Fruit fly (Drosophila melanogaster) whole organism, prepupa: Measurements from ENCODE around the gene CG46426.
A peak's percentile ranks its signal among the peaks of the same experiment; 100 is the strongest.

ENCODE experiments used
- CG10631 ChIP-seq: fragments of 200-800 bp; sonication (Bioruptor generic); optimal IDR thresholded peaks from 2 replicates; lab custom pipeline; 2016; ENCODE audit warnings: missing biosample characterization, missing genetic modification characterization
- CG10669 ChIP-seq: fragments of 200-800 bp; sonication (Bioruptor generic); optimal IDR thresholded peaks from 3 replicates; lab custom pipeline; 2018; ENCODE audit warnings: missing biosample characterization, mild to moderate bottlenecking, missing genetic modification characterization, moderate library complexity
- CG11294 ChIP-seq: fragments of 200-800 bp; sonication (Bioruptor generic); IDR thresholded peaks from 2 replicates; pipeline ENCODE4 v1.3.6; 2022; ENCODE audit warnings: missing biosample characterization, missing genetic modification characterization
- CG15336 ChIP-seq: fragments of 200-800 bp; sonication (Bioruptor generic); IDR thresholded peaks from 2 replicates; pipeline ENCODE4 v1.3.6; 2022; ENCODE audit warnings: missing biosample characterization, missing genetic modification characterization
- CG16779 ChIP-seq: fragments of 200-800 bp; sonication (Bioruptor generic); optimal IDR thresholded peaks from 3 replicates; lab custom pipeline; 2017; ENCODE audit warnings: missing biosample characterization, mild to moderate bottlenecking, missing genetic modification characterization
- CG3032 ChIP-seq: fragments of 200-800 bp; optimal IDR thresholded peaks from 2 replicates; lab custom pipeline; 2019; ENCODE audit warnings: missing biosample characterization, mild to moderate bottlenecking, missing genetic modification characterization, moderate library complexity
- CG34406 ChIP-seq: fragments of 200-800 bp; sonication (Bioruptor generic); optimal IDR thresholded peaks from 3 replicates; lab custom pipeline; 2016; ENCODE audit warnings: missing biosample characterization, missing genetic modification characterization
- CG3919 ChIP-seq: fragments of 200-800 bp; sonication (Bioruptor generic); optimal IDR thresholded peaks from 3 replicates; lab custom pipeline; 2016; ENCODE audit warnings: missing biosample characterization, missing genetic modification characterization
- CG4318 ChIP-seq: fragments of 200-800 bp; sonication (Bioruptor generic); optimal IDR thresholded peaks from 3 replicates; lab custom pipeline; 2017; ENCODE audit warnings: missing biosample characterization, mild to moderate bottlenecking, missing genetic modification characterization
- CG6163 ChIP-seq: fragments of 200-800 bp; sonication (Bioruptor generic); IDR thresholded peaks from 3 replicates; pipeline ENCODE4 v1.3.6; 2022; ENCODE audit warnings: missing biosample characterization, missing genetic modification characterization
- CG6276 ChIP-seq: fragments of 200-800 bp; sonication (Bioruptor generic); optimal IDR thresholded peaks from 2 replicates; lab custom pipeline; 2017; ENCODE audit warnings: missing biosample characterization, mild to moderate bottlenecking, missing genetic modification characterization
- CG6854 ChIP-seq: fragments of 200-800 bp; sonication (Bioruptor generic); optimal IDR thresholded peaks from 2 replicates; lab custom pipeline; 2017; ENCODE audit warnings: missing biosample characterization, mild to moderate bottlenecking, missing genetic modification characterization
- CG7368 ChIP-seq: fragments of 200-800 bp; sonication (Bioruptor generic); optimal IDR thresholded peaks from 3 replicates; lab custom pipeline; 2016; ENCODE audit warnings: missing biosample characterization, missing genetic modification characterization
- CG8119 ChIP-seq: fragments of 200-800 bp; sonication (Bioruptor generic); IDR thresholded peaks from 3 replicates; pipeline ENCODE4 v1.3.6; 2022; ENCODE audit warnings: missing biosample characterization, missing genetic modification characterization
- CG8319 ChIP-seq: fragments of 200-800 bp; sonication (Bioruptor generic); optimal IDR thresholded peaks from 3 replicates; lab custom pipeline; 2016; ENCODE audit warnings: missing biosample characterization, missing genetic modification characterization
- CG9139 ChIP-seq: fragments of 200-800 bp; sonication (Bioruptor generic); optimal IDR thresholded peaks from 3 replicates; lab custom pipeline; 2017; ENCODE audit warnings: missing biosample characterization, mild to moderate bottlenecking, missing genetic modification characterization
- Eip75B ChIP-seq: fragments of 200-800 bp; sonication (Bioruptor generic); optimal IDR thresholded peaks from 3 replicates; lab custom pipeline; 2016; ENCODE audit warnings: missing biosample characterization, missing genetic modification characterization
- Eip78C ChIP-seq: fragments of 200-800 bp; sonication (Bioruptor generic); peaks from one replicate; lab custom pipeline; 2016; ENCODE audit warnings: missing biosample characterization, missing genetic modification characterization
- Eip93F ChIP-seq: fragments of 200-800 bp; sonication (Bioruptor generic); optimal IDR thresholded peaks from 2 replicates; lab custom pipeline; 2016; ENCODE audit warnings: missing biosample characterization, mild to moderate bottlenecking, missing genetic modification characterization
- Ets96B ChIP-seq: fragments of 200-800 bp; optimal IDR thresholded peaks from 2 replicates; lab custom pipeline; 2019; ENCODE audit warnings: missing biosample characterization, mild to moderate bottlenecking, missing genetic modification characterization, moderate library complexity
- Gug ChIP-seq: fragments of 200-800 bp; sonication (Bioruptor generic); IDR thresholded peaks from 2 replicates; pipeline ENCODE4 v1.3.6; 2022; ENCODE audit warnings: missing biosample characterization, missing genetic modification characterization
- Hr38 ChIP-seq: sonication (Bioruptor generic); optimal IDR thresholded peaks from 2 replicates; lab custom pipeline; 2016; ENCODE audit warnings: missing biosample characterization, missing genetic modification characterization
- Hr4 ChIP-seq: fragments of 200-800 bp; sonication (Bioruptor generic); optimal IDR thresholded peaks from 3 replicates; lab custom pipeline; 2016; ENCODE audit warnings: missing biosample characterization, missing genetic modification characterization
- Lpt ChIP-seq: fragments of 200-800 bp; sonication (Bioruptor generic); optimal IDR thresholded peaks from 3 replicates; lab custom pipeline; 2016; ENCODE audit warnings: missing biosample characterization, missing genetic modification characterization
- Met ChIP-seq: fragments of 200-800 bp; sonication (Bioruptor generic); optimal IDR thresholded peaks from 3 replicates; lab custom pipeline; 2016; ENCODE audit warnings: missing biosample characterization, missing genetic modification characterization
- Sox102F ChIP-seq: fragments of 200-800 bp; sonication (Bioruptor generic); optimal IDR thresholded peaks from 2 replicates; lab custom pipeline; 2016; ENCODE audit warnings: missing biosample characterization, mild to moderate bottlenecking, missing genetic modification characterization
- Sox14 ChIP-seq: fragments of 200-800 bp; sonication (Bioruptor generic); optimal IDR thresholded peaks from 3 replicates; lab custom pipeline; 2016; ENCODE audit warnings: missing biosample characterization, missing genetic modification characterization
- achi ChIP-seq: fragments of 200-800 bp; sonication (Bioruptor generic); optimal IDR thresholded peaks from 3 replicates; lab custom pipeline; 2016; ENCODE audit warnings: missing biosample characterization, missing genetic modification characterization
- acj6 ChIP-seq: fragments of 200-800 bp; sonication (Bioruptor generic); optimal IDR thresholded peaks from 3 replicates; lab custom pipeline; 2016; ENCODE audit warnings: missing biosample characterization, missing genetic modification characterization
- cyc ChIP-seq: fragments of 200-800 bp; sonication (Bioruptor generic); optimal IDR thresholded peaks from 3 replicates; lab custom pipeline; 2016; ENCODE audit warnings: missing biosample characterization, missing genetic modification characterization
- dac ChIP-seq: fragments of 200-800 bp; sonication (Bioruptor generic); optimal IDR thresholded peaks from 2 replicates; lab custom pipeline; 2017; ENCODE audit warnings: missing biosample characterization, mild to moderate bottlenecking, missing genetic modification characterization
- dsx ChIP-seq: fragments of 200-800 bp; optimal IDR thresholded peaks from 3 replicates; lab custom pipeline; 2019; ENCODE audit warnings: missing biosample characterization, mild to moderate bottlenecking, missing genetic modification characterization, moderate library complexity; ENCODE audit not compliant: poor library complexity, severe bottlenecking
- eg ChIP-seq: fragments of 200-800 bp; sonication (Bioruptor generic); IDR thresholded peaks from 3 replicates; pipeline ENCODE4 v1.3.6; 2022; ENCODE audit warnings: missing biosample characterization, missing genetic modification characterization
- esn ChIP-seq: fragments of 200-800 bp; sonication (Bioruptor generic); optimal IDR thresholded peaks from 2 replicates; lab custom pipeline; 2016; ENCODE audit warnings: missing biosample characterization, mild to moderate bottlenecking, missing genetic modification characterization, moderate library complexity
- fd59A ChIP-seq: fragments of 200-800 bp; sonication (Bioruptor generic); optimal IDR thresholded peaks from 2 replicates; lab custom pipeline; 2017; ENCODE audit warnings: missing biosample characterization, mild to moderate bottlenecking, missing genetic modification characterization, missing genetic modification reagents
- lz ChIP-seq: fragments of 200-800 bp; sonication (Bioruptor generic); optimal IDR thresholded peaks from 3 replicates; lab custom pipeline; 2016; ENCODE audit warnings: missing biosample characterization, missing genetic modification characterization
- net ChIP-seq: fragments of 200-800 bp; sonication (Bioruptor generic); optimal IDR thresholded peaks from 3 replicates; lab custom pipeline; 2016; ENCODE audit warnings: missing biosample characterization, missing genetic modification characterization
- pdm3 ChIP-seq: fragments of 200-800 bp; sonication (Bioruptor generic); optimal IDR thresholded peaks from 3 replicates; lab custom pipeline; 2016; ENCODE audit warnings: missing biosample characterization, missing genetic modification characterization
- salr ChIP-seq, 2 experiments: fragments of 200-800 bp; sonication (Bioruptor generic); optimal IDR thresholded peaks; 3 replicates each; lab custom pipeline; 2016 to 2018; ENCODE audit warnings: missing biosample characterization in 2 of 2, missing genetic modification characterization in 2 of 2, mild to moderate bottlenecking in 1 of 2
- spab ChIP-seq: fragments of 200-800 bp; sonication (Bioruptor generic); optimal IDR thresholded peaks from 2 replicates; lab custom pipeline; 2017; ENCODE audit warnings: missing biosample characterization, mild to moderate bottlenecking, missing genetic modification characterization, missing genetic modification reagents
- ss ChIP-seq, 2 experiments: fragments of 200-800 bp; sonication (Bioruptor generic); optimal IDR thresholded peaks; 2 replicates in 1 of 2; 3 replicates in 1 of 2; lab custom pipeline; 2017 to 2018; ENCODE audit warnings: mild to moderate bottlenecking in 2 of 2, missing biosample characterization in 2 of 2, missing genetic modification characterization in 2 of 2, moderate library complexity in 1 of 2
- svp ChIP-seq: fragments of 200-800 bp; sonication (Bioruptor generic); peaks from one replicate; lab custom pipeline; 2016; ENCODE audit warnings: missing biosample characterization, missing genetic modification characterization
- topi ChIP-seq: fragments of 200-800 bp; sonication (Bioruptor generic); optimal IDR thresholded peaks from 3 replicates; lab custom pipeline; 2016; ENCODE audit warnings: missing biosample characterization, missing genetic modification characterization
- vri ChIP-seq: fragments of 200-800 bp; sonication (Bioruptor generic); optimal IDR thresholded peaks from 3 replicates; lab custom pipeline; 2016; ENCODE audit warnings: missing biosample characterization, mild to moderate bottlenecking, missing genetic modification characterization

Gene CG46426

dm6 chr2L:11806701-11807674 lies 35.6 kb upstream of the CG46426 start (continued):
- TF ChIP-seq ss (GFP tag; optimal IDR thresholded peaks at IDR 0.05; lab: Kevin White, UChicago) (peak; percentile 91 to 97), Sox14 (GFP tag; lab: Kevin White, UChicago) (peak; percentile 92), topi (GFP tag; lab: Kevin White, UChicago) (no peak), CG7368 (GFP tag; lab: Kevin White, UChicago) (peak; percentile 52), Hr4 (GFP tag; lab: Kevin White, UChicago) (no peak), achi (GFP tag; lab: Kevin White, UChicago) (peak; percentile 54), CG8119 (GFP tag; lab: Robert Waterston, UW) (no peak; the same call in 1 of the 3 replicates), Hr38 (GFP tag; lab: Kevin White, UChicago) (no peak), Sox102F (peak; percentile 70), Gug (peak; percentile 54), dac (GFP tag; lab: Kevin White, UChicago) (peak; percentile 63), Lpt (GFP tag; lab: Kevin White, UChicago) (peak; percentile 93), CG4318 (GFP tag; lab: Kevin White, UChicago) (peak; percentile 21), CG10669 (GFP tag; lab: Kevin White, UChicago) (peak; percentile 71), CG11294 (GFP tag; lab: Robert Waterston, UW) (peak; percentile 59), Eip75B (GFP tag; lab: Kevin White, UChicago) (peak; percentile 58), spab (GFP tag; lab: Kevin White, UChicago) (peak; percentile 82), cyc (no peak)
- TF ChIP-seq, all 60 proteins: peak for 47

DNA sequence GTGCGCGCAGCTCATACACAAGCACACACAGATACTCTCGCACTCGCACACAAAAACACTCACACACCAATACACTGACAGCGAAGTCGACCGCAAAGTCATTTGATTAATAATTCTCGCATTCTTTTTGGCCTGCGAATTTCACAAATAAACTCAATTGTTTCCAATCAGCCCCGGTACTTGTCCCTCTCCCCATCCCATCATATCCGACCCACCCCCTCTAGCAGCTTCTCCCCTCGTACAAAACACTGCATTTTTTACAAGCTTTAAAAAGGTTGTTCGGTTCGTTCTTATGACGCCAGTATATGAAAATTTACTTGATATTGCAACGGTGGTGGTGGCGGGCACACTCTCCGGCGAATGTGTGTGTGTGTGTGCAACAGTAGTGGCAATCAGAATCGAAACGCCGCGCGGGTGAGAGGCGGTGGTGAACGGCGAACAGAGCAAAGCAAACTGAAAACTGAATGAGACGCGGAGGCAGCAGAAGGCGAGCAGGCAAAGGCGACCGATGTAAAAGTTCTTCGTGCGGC lies 34.9 kb upstream of the CG46426 start:
- TF ChIP-seq eg, result peak; percentile 63
- TF ChIP-seq CG34406 (GFP tag; lab: Kevin White, UChicago), result no peak
- peak; percentile 11 for TF ChIP-seq achi (GFP tag; lab: Kevin White, UChicago)
- TF ChIP-seq esn (GFP tag; lab: Kevin White, UChicago), result peak; percentile 8
- peak; percentile 13 for TF ChIP-seq Met (GFP tag; lab: Kevin White, UChicago)
- no peak; the same call in 1 of the 2 replicates for TF ChIP-seq CG15336 (GFP tag; lab: Robert Waterston, UW)
- peak; percentile 39 for TF ChIP-seq CG3919 (GFP tag; lab: Kevin White, UChicago)
- TF ChIP-seq Ets96B (tag; lab: Kevin White, UChicago), result peak; percentile 16
- TF ChIP-seq CG8319 (GFP tag; lab: Kevin White, UChicago), result no peak
- peak; percentile 2 for TF ChIP-seq Sox102F
- TF ChIP-seq vri, result peak; percentile 54
- no peak for TF ChIP-seq CG10631 (GFP tag; lab: Kevin White, UChicago)
- TF ChIP-seq CG8119 (GFP tag; lab: Robert Waterston, UW), result 0 out of 3 replicates have a peak, but pooled peaks have one; percentile 43
- no peak for TF ChIP-seq CG6276 (GFP tag; lab: Kevin White, UChicago)
- peak; percentile 77 for TF ChIP-seq CG6854 (GFP tag; lab: Kevin White, UChicago)
- TF ChIP-seq Eip78C (GFP tag; lab: Kevin White, UChicago), result peak; percentile 24
- TF ChIP-seq CG6163 (GFP tag; lab: Robert Waterston, UW), result peak; percentile 85
- TF ChIP-seq fd59A (GFP tag; lab: Kevin White, UChicago), result no peak
- no peak for TF ChIP-seq acj6 (GFP tag; lab: Kevin White, UChicago)
- TF ChIP-seq pdm3 (GFP tag; lab: Kevin White, UChicago), result peak; percentile 2
- peak; percentile 51 to 73 for TF ChIP-seq ss (GFP tag; optimal IDR thresholded peaks at IDR 0.05; lab: Kevin White, UChicago)
- peak; percentile 0 for TF ChIP-seq Eip75B (GFP tag; lab: Kevin White, UChicago)
- TF ChIP-seq lz (GFP tag; lab: Kevin White, UChicago), result peak; percentile 17
- peak; percentile 59 for TF ChIP-seq CG9139
- no peak for TF ChIP-seq Hr38 (GFP tag; lab: Kevin White, UChicago)
- TF ChIP-seq cyc, result no peak
- TF ChIP-seq CG16779 (tag; lab: Kevin White, UChicago), result peak; percentile 46
- no peak for TF ChIP-seq topi (GFP tag; lab: Kevin White, UChicago)
- no peak for TF ChIP-seq dac (GFP tag; lab: Kevin White, UChicago)
- TF ChIP-seq net (GFP tag; lab: Kevin White, UChicago), result peak; percentile 35
- peak; percentile 65 for TF ChIP-seq dsx (GFP tag; lab: Kevin White, UChicago)
- TF ChIP-seq Sox14 (GFP tag; lab: Kevin White, UChicago), result peak; percentile 65
- peak; percentile 94 for TF ChIP-seq svp (GFP tag; lab: Kevin White, UChicago)
- TF ChIP-seq CG7368 (GFP tag; lab: Kevin White, UChicago), result peak; percentile 13
- TF ChIP-seq Eip93F (GFP tag; lab: Kevin White, UChicago), result no peak
- peak in 1 of 2 experiments; percentile 19 for TF ChIP-seq salr (GFP tag; optimal IDR thresholded peaks at IDR 0.05; lab: Kevin White, UChicago)
- TF ChIP-seq Hr4 (GFP tag; lab: Kevin White, UChicago), result peak; percentile 5
- no peak for TF ChIP-seq CG3032 (tag; lab: Kevin White, UChicago)
- TF ChIP-seq Lpt (GFP tag; lab: Kevin White, UChicago), result peak; percentile 64
